Worm (Caenorhabditis elegans): ENCODE results near the gene kcc-2.

The kcc-2 gene

ce11 chrIV:6013853-6014252 lies 26.9 kb upstream of the kcc-2 start (continued):
- TF ChIP-seq hlh-4 (tag; optimal IDR thresholded peaks at IDR 0.05) (no peak), mdl-1 (tag; optimal IDR thresholded peaks at IDR 0.05) (no peak), nhr-84 (tag; optimal IDR thresholded peaks at IDR 0.05) (no peak), unc-98 (GFP tag; IDR thresholded peaks at IDR 0.05) (no peak), pax-3 (tag; optimal IDR thresholded peaks at IDR 0.05) (no peak), nhr-28 (tag; optimal IDR thresholded peaks at IDR 0.05) (no peak), isw-1 (GFP tag; IDR thresholded peaks at IDR 0.05) (no peak), ceh-8 (GFP tag; optimal IDR thresholded peaks at IDR 0.05) (no peak), ztf-11 (tag; optimal IDR thresholded peaks at IDR 0.05) (no peak), nhr-20 (tag; optimal IDR thresholded peaks at IDR 0.05) (no peak), unc-86 (tag; optimal IDR thresholded peaks at IDR 0.05) (no peak), nhr-47 (tag; optimal IDR thresholded peaks at IDR 0.05) (no peak), sptf-1 (tag; optimal IDR thresholded peaks at IDR 0.05) (no peak), lin-13 (GFP tag; optimal IDR thresholded peaks at IDR 0.05) (no peak), ztf-4 (tag; optimal IDR thresholded peaks at IDR 0.05) (no peak), rnt-1 (tag; optimal IDR thresholded peaks at IDR 0.05) (peak; percentile 84), jun-1 (tag; optimal IDR thresholded peaks at IDR 0.05) (no peak), swsn-7 (tag; optimal IDR thresholded peaks at IDR 0.05) (no peak), ces-1 (GFP tag; optimal IDR thresholded peaks at IDR 0.05) (no peak), pqm-1 (tag; optimal IDR thresholded peaks at IDR 0.05) (no peak), unc-130 (tag; optimal IDR thresholded peaks at IDR 0.05) (peak; percentile 16), irx-1 (tag; optimal IDR thresholded peaks at IDR 0.05) (no peak), lin-35 (GFP tag; optimal IDR thresholded peaks at IDR 0.05) (no peak), dpl-1 (GFP tag; optimal IDR thresholded peaks at IDR 0.05) (no peak), mef-2 (tag; optimal IDR thresholded peaks at IDR 0.05) (no peak)

ce11 chrIV:6014895-6015294 lies 25.9 kb upstream of the kcc-2 start, which contains the start of gene C46G7.2:
Gene C46G7.2 (plus strand): TSS chrIV:6015195.
- TF ChIP-seq sox-4 (tag; optimal IDR thresholded peaks at IDR 0.05), result no peak
- no peak for TF ChIP-seq nhr-71 (tag; optimal IDR thresholded peaks at IDR 0.05)
- no peak for TF ChIP-seq lin-39 (tag; optimal IDR thresholded peaks at IDR 0.05)
- no peak for TF ChIP-seq nhr-19 (GFP tag; conservative IDR thresholded peaks at IDR 0.05)

- TF ChIP-seq elt-2 (tag; optimal IDR thresholded peaks at IDR 0.05) (peak; percentile 48), lin-35 (GFP tag; optimal IDR thresholded peaks at IDR 0.05) (peak in 1 of 2 experiments; percentile 40), zag-1 (tag; optimal IDR thresholded peaks at IDR 0.05) (no peak), vab-15 (tag; optimal IDR thresholded peaks at IDR 0.05) (no peak)
Measured at ce11 chrIV:6017664-6018063, 23.1 kb upstream of the kcc-2 start, which contains the start of gene C46G7.1. Gene C46G7.1 (plus strand): TSS chrIV:6018003.

ce11 chrIV:6032413-6032812 lies 8.4 kb upstream of the kcc-2 start:
- TF ChIP-seq elt-2 (tag; optimal IDR thresholded peaks at IDR 0.05), result no peak
- no peak for TF ChIP-seq efl-1 (optimal IDR thresholded peaks at IDR 0.05)
- peak in 1 of 2 experiments; percentile 12 for TF ChIP-seq efl-1 (GFP tag; optimal IDR thresholded peaks at IDR 0.05 in 1 of 2)
- no peak for TF ChIP-seq nhr-12 (tag; optimal IDR thresholded peaks at IDR 0.05)
- no peak for TF ChIP-seq lin-13 (GFP tag; optimal IDR thresholded peaks at IDR 0.05)
- no peak for TF ChIP-seq unc-130 (tag; optimal IDR thresholded peaks at IDR 0.05)
- TF ChIP-seq ceh-90 (tag; optimal IDR thresholded peaks at IDR 0.05), result no peak
- no peak for TF ChIP-seq nhr-237 (tag; optimal IDR thresholded peaks at IDR 0.05)
- TF ChIP-seq F16B12.6 (tag; optimal IDR thresholded peaks at IDR 0.05), result no peak
- no peak for TF ChIP-seq blmp-1 (tag; optimal IDR thresholded peaks at IDR 0.05)
- TF ChIP-seq rnt-1 (tag; optimal IDR thresholded peaks at IDR 0.05), result peak; percentile 5
- peak; percentile 93 for TF ChIP-seq pag-3 (tag; optimal IDR thresholded peaks at IDR 0.05; ENCODE audit: borderline replicate concordance, insufficient read depth)
- TF ChIP-seq ama-1 (optimal IDR thresholded peaks at IDR 0.05), result no peak
- TF ChIP-seq lir-3 (tag; optimal IDR thresholded peaks at IDR 0.05; ENCODE audit: poor library complexity), result no peak
- TF ChIP-seq aha-1 (tag; optimal IDR thresholded peaks at IDR 0.05), result no peak

All from whole organism, L1 larva.